Worm (Caenorhabditis elegans) whole organism, mixed stage, embryonic: ENCODE measurements around the gene pigc-1.

Experiments
- M03D4.4 ChIP-seq: sonication (generic microtip); optimal IDR thresholded peaks from 2 replicates; lab custom pipeline; 2017; ENCODE audit warnings: mild to moderate bottlenecking, missing genetic modification characterization, missing compliant biosample characterization
- bed-3 ChIP-seq: fragments of 200-800 bp; sonication (Bioruptor generic); optimal IDR thresholded peaks from 3 replicates; lab custom pipeline; 2018; ENCODE audit warnings: mild to moderate bottlenecking, missing genetic modification characterization, moderate library complexity, missing compliant biosample characterization
- blmp-1 ChIP-seq: fragments of 150-350 bp; optimal IDR thresholded peaks from 2 replicates; lab custom pipeline; 2014; ENCODE audit warnings: missing biosample characterization, missing genetic modification characterization
- ceh-39 ChIP-seq: fragments of 150-350 bp; optimal IDR thresholded peaks from 2 replicates; lab custom pipeline; 2014; ENCODE audit warnings: missing biosample characterization, missing genetic modification characterization
- ceh-43 ChIP-seq: fragments of 200-800 bp; sonication (Bioruptor generic); optimal IDR thresholded peaks from 2 replicates; lab custom pipeline; 2018; ENCODE audit warnings: mild to moderate bottlenecking, missing genetic modification characterization, moderate library complexity, missing compliant biosample characterization
- ceh-83 ChIP-seq: fragments of 200-800 bp; sonication (Bioruptor generic); optimal IDR thresholded peaks from 2 replicates; lab custom pipeline; 2018; ENCODE audit warnings: mild to moderate bottlenecking, missing genetic modification characterization, missing compliant biosample characterization
- ces-1 ChIP-seq: fragments of 150-350 bp; optimal IDR thresholded peaks from 2 replicates; lab custom pipeline; 2014; ENCODE audit warnings: missing biosample characterization, missing genetic modification reagents, missing genetic modification characterization
- cnd-1 ChIP-seq: fragments of 200-800 bp; sonication (Bioruptor generic); optimal IDR thresholded peaks from 2 replicates; lab custom pipeline; 2018; ENCODE audit warnings: mild to moderate bottlenecking, missing genetic modification characterization, missing compliant biosample characterization
- drap-1 ChIP-seq: fragments of 200-800 bp; sonication (Bioruptor generic); optimal IDR thresholded peaks from 3 replicates; lab custom pipeline; 2018; ENCODE audit warnings: mild to moderate bottlenecking, missing genetic modification characterization, missing compliant biosample characterization
- elt-1 ChIP-seq: sonication (generic microtip); optimal IDR thresholded peaks from 2 replicates; lab custom pipeline; 2017; ENCODE audit warnings: missing genetic modification characterization, mild to moderate bottlenecking, missing compliant biosample characterization, antibody characterized with exemption, moderate library complexity, borderline replicate concordance; ENCODE audit not compliant: insufficient read depth
- elt-3 ChIP-seq: fragments of 150-350 bp; optimal IDR thresholded peaks from 2 replicates; lab custom pipeline; 2014; ENCODE audit warnings: missing biosample characterization, missing genetic modification characterization
- ham-2 ChIP-seq: fragments of 200-800 bp; sonication (Bioruptor generic); optimal IDR thresholded peaks from 2 replicates; lab custom pipeline; 2018; ENCODE audit warnings: mild to moderate bottlenecking, missing genetic modification characterization, missing compliant biosample characterization
- hlh-1 ChIP-seq: fragments of 150-350 bp; optimal IDR thresholded peaks from 2 replicates; lab custom pipeline; 2014; ENCODE audit warnings: missing biosample characterization, missing genetic modification reagents, missing genetic modification characterization
- lin-32 ChIP-seq: fragments of 200-800 bp; sonication (Bioruptor generic); optimal IDR thresholded peaks from 2 replicates; lab custom pipeline; 2018; ENCODE audit warnings: mild to moderate bottlenecking, missing genetic modification characterization, missing compliant biosample characterization
- mab-5 ChIP-seq: fragments of 150-350 bp; optimal IDR thresholded peaks from 2 replicates; lab custom pipeline; 2014; ENCODE audit warnings: missing biosample characterization, missing genetic modification characterization
- mep-1 ChIP-seq: fragments of 150-350 bp; optimal IDR thresholded peaks from 2 replicates; lab custom pipeline; 2017; ENCODE audit warnings: missing biosample characterization, missing genetic modification reagents, missing genetic modification characterization, inconsistent platforms
- mls-2 ChIP-seq: sonication (generic microtip); optimal IDR thresholded peaks from 2 replicates; lab custom pipeline; 2016; ENCODE audit warnings: mild to moderate bottlenecking, missing genetic modification characterization, moderate library complexity, missing compliant biosample characterization
- nhr-12 ChIP-seq: fragments of 150-350 bp; optimal IDR thresholded peaks from 2 replicates; lab custom pipeline; 2014; ENCODE audit warnings: missing biosample characterization, missing genetic modification characterization
- nhr-237 ChIP-seq: fragments of 150-350 bp; optimal IDR thresholded peaks from 2 replicates; lab custom pipeline; 2014; ENCODE audit warnings: missing biosample characterization, missing genetic modification characterization
- nhr-28 ChIP-seq: fragments of 150-350 bp; optimal IDR thresholded peaks from 2 replicates; lab custom pipeline; 2014; ENCODE audit warnings: missing biosample characterization, missing genetic modification characterization
- nhr-76 ChIP-seq: sonication (generic microtip); optimal IDR thresholded peaks from 2 replicates; lab custom pipeline; 2017; ENCODE audit warnings: missing biosample characterization, missing genetic modification characterization
- pha-4 ChIP-seq: fragments of 150-350 bp; optimal IDR thresholded peaks from 2 replicates; lab custom pipeline; 2018; ENCODE audit warnings: missing biosample characterization, missing genetic modification reagents, missing genetic modification characterization
- sem-2 ChIP-seq: fragments of 200-800 bp; sonication (Bioruptor generic); optimal IDR thresholded peaks from 2 replicates; lab custom pipeline; 2018; ENCODE audit warnings: mild to moderate bottlenecking, missing genetic modification characterization, missing compliant biosample characterization
- snpc-4 ChIP-seq: fragments of 150-350 bp; optimal IDR thresholded peaks from 2 replicates; lab custom pipeline; 2014; ENCODE audit warnings: missing biosample characterization, missing genetic modification characterization
- tbx-8 ChIP-seq: fragments of 200-800 bp; sonication (Bioruptor generic); optimal IDR thresholded peaks from 2 replicates; lab custom pipeline; 2018; ENCODE audit warnings: mild to moderate bottlenecking, missing genetic modification characterization, moderate library complexity, missing compliant biosample characterization
- unc-120 ChIP-seq: sonication (generic microtip); optimal IDR thresholded peaks from 2 replicates; lab custom pipeline; 2017; ENCODE audit warnings: missing genetic modification characterization, missing compliant biosample characterization; ENCODE audit not compliant: poor library complexity, severe bottlenecking
- unc-39 ChIP-seq: fragments of 150-350 bp; optimal IDR thresholded peaks from 2 replicates; lab custom pipeline; 2014; ENCODE audit warnings: missing biosample characterization, missing genetic modification characterization
- zip-8 ChIP-seq: fragments of 150-350 bp; optimal IDR thresholded peaks from 2 replicates; lab custom pipeline; 2014; ENCODE audit warnings: missing biosample characterization, missing genetic modification characterization

Gene pigc-1

DNA sequence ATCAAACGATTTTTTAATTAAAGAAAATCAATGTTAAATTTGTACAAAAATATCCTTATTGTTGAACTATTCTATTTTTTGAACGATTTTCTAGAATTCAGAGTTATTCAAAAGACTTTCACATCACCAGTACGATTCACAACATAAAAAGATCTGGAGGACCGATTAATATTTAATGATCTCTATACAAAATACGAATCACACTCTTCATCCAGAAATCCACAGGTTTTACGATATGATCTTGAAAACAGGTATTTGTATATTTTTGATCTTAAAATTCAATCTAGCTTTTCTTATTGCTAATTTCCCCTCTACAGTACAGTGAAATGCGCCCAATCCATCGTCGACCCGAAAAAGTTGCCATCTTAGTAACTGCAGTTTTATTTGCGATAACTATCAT, 38.3 kb downstream of the pigc-1 start, which contains the start of gene F49C12.5:
TSS of gene F49C12.5 (plus strand) at position 301 of the 400 bp plus-strand sequence.
- TF ChIP-seq cnd-1 (tag; lab: Kevin White, UChicago) (no peak), mls-2 (tag; lab: Kevin White, UChicago) (no peak), sem-2 (GFP tag; lab: Kevin White, UChicago) (no peak), bed-3 (GFP tag; lab: Kevin White, UChicago) (no peak), drap-1 (GFP tag; lab: Kevin White, UChicago) (no peak), nhr-28 (no peak), M03D4.4 (tag; lab: Kevin White, UChicago) (no peak), nhr-237 (no peak), unc-39 (tag; lab: Kevin White, UChicago) (no peak), ham-2 (GFP tag; lab: Kevin White, UChicago) (no peak), ceh-83 (GFP tag; lab: Kevin White, UChicago) (no peak), unc-120 (tag; lab: Kevin White, UChicago) (no peak), nhr-76 (tag; lab: Kevin White, UChicago) (no peak), mep-1 (no peak)

DNA sequence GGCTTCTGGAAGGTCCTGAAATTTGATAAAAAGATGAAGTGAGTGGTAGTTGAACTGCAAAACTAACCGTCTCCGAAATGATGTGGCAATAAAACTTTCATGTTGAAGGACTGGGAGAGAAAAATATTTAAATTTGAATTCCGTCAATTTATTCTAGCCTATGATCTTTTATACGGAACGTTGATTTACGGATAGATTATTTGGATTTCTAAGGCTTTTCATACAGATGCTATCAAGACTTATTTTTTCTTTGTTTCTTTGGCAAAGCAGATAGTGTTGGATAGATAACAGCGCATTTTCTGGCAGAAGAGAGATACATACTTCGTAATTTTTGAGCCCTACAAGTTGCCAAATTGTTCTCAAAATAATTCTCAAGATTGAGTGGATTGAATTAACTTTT, 39.0 kb downstream of the pigc-1 start, which contains the start of gene F49C12.4:
TSS of gene F49C12.4 (minus strand) at position 101 of the 400 bp plus-strand sequence.
- no peak for TF ChIP-seq ceh-83 (GFP tag; lab: Kevin White, UChicago)
- TF ChIP-seq mls-2 (tag; lab: Kevin White, UChicago): no peak
- no peak for TF ChIP-seq elt-3 (tag; lab: Kevin White, UChicago)
- TF ChIP-seq M03D4.4 (tag; lab: Kevin White, UChicago): no peak
- peak; percentile 61 for TF ChIP-seq elt-1 (tag; lab: Kevin White, UChicago)
- TF ChIP-seq ham-2 (GFP tag; lab: Kevin White, UChicago): no peak

DNA sequence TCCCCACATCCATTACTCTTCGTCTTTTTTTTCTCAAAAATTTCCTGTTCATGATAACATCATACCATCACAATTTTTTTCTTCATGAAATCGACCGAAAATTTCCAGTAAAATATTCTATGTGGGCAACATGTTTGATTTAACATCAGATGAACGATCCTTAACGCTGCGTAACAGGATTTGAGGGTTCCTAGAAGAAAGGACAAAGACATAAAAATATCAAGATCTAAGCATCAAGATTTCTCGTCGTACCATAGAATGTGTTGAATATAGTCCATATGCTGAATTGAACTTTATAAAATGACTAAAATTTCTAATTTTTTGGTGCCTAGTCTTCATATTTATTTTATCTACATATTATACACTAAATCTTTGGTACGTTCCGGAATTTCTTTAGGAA, 42.8 kb downstream of the pigc-1 start, which contains the start of gene F49C12.3:
TSS of gene F49C12.3 (plus strand) at position 301 of the 400 bp plus-strand sequence.
- no peak for TF ChIP-seq unc-39 (tag; lab: Kevin White, UChicago)
- TF ChIP-seq pha-4 (tag; lab: Kevin White, UChicago): no peak
- no peak for TF ChIP-seq lin-32 (GFP tag; lab: Kevin White, UChicago)
- TF ChIP-seq sem-2 (GFP tag; lab: Kevin White, UChicago): no peak
- TF ChIP-seq ceh-43 (GFP tag; lab: Kevin White, UChicago): no peak
- no peak for TF ChIP-seq elt-3 (tag; lab: Kevin White, UChicago)

DNA sequence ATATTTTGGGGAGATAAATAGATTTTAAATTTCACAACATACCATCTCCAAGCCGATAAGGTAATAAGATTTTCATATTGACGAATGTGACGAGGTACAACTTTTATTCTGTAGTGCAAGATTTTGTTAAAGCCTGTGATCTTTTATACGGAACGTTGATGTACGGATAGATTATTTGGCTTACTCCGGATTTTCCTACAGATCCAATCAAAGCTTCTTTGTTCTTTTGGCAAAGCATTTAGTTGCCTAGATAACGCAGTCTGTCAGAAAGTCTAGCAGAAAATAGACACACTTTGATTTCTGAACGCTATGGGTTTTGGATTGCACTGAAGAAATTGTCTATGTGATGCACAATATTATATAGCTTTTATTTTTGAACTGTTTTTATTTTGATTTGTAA, 43.8 kb downstream of the pigc-1 start, which contains the start of gene F49C12.2:
TSS of gene F49C12.2 (minus strand) at position 101 of the 400 bp plus-strand sequence.
- no peak for TF ChIP-seq drap-1 (GFP tag; lab: Kevin White, UChicago)
- TF ChIP-seq M03D4.4 (tag; lab: Kevin White, UChicago): no peak
- no peak for TF ChIP-seq blmp-1 (tag; lab: Kevin White, UChicago)
- no peak for TF ChIP-seq tbx-8 (GFP tag; lab: Kevin White, UChicago)
- TF ChIP-seq nhr-12 (tag; lab: Kevin White, UChicago): no peak
- TF ChIP-seq elt-1 (tag; lab: Kevin White, UChicago): no peak
- TF ChIP-seq nhr-28: no peak
- TF ChIP-seq mab-5 (tag; lab: Kevin White, UChicago): no peak
- TF ChIP-seq mls-2 (tag; lab: Kevin White, UChicago): no peak
- no peak for TF ChIP-seq snpc-4
- TF ChIP-seq pha-4 (tag; lab: Kevin White, UChicago): no peak
- no peak for TF ChIP-seq lin-32 (GFP tag; lab: Kevin White, UChicago)
- TF ChIP-seq zip-8: no peak
- TF ChIP-seq elt-3 (tag; lab: Kevin White, UChicago): no peak
- TF ChIP-seq unc-39 (tag; lab: Kevin White, UChicago): no peak
- TF ChIP-seq ces-1 (GFP tag; lab: Kevin White, UChicago): no peak

- TF ChIP-seq ceh-39 (tag; lab: Kevin White, UChicago) (no peak), lin-32 (GFP tag; lab: Kevin White, UChicago) (no peak), drap-1 (GFP tag; lab: Kevin White, UChicago) (no peak), elt-1 (tag; lab: Kevin White, UChicago) (no peak), mab-5 (tag; lab: Kevin White, UChicago) (no peak), pha-4 (tag; lab: Kevin White, UChicago) (no peak), hlh-1 (tag; lab: Kevin White, UChicago) (no peak)
- TF ChIP-seq, all 35 proteins: peak for 0
Measured at ce11 chrIV:9296285-9296684, 46.7 kb downstream of the pigc-1 start, which contains the start of gene F49C12.1. Gene F49C12.1 (minus strand): TSS chrIV:9296354.
